Worm (Caenorhabditis elegans) whole organism, midembryonic: Measurements from ENCODE around the gene F07C4.10.

Source experiments
- T22C8.4 ChIP-seq: fragments of 200-800 bp; sonication (Bioruptor generic); IDR thresholded peaks from 2 replicates; pipeline ENCODE4 v1.3.6; 2022; ENCODE audit warnings: missing genetic modification characterization, missing compliant biosample characterization
- cog-1 ChIP-seq: sonication (generic microtip); optimal IDR thresholded peaks from 2 replicates; lab custom pipeline; 2016; ENCODE audit warnings: missing genetic modification characterization, missing compliant biosample characterization
- flt-1 ChIP-seq: fragments of 200-800 bp; sonication (Bioruptor generic); IDR thresholded peaks from 2 replicates; pipeline ENCODE4 v1.3.6; 2022; ENCODE audit warnings: missing genetic modification characterization, missing compliant biosample characterization
- klf-2 ChIP-seq: fragments of 200-800 bp; sonication (Bioruptor generic); conservative IDR thresholded peaks from 2 replicates; pipeline ENCODE4 v1.3.6; 2022; ENCODE audit warnings: missing genetic modification reagents, missing genetic modification characterization, missing compliant biosample characterization
- med-1 ChIP-seq: sonication (generic microtip); optimal IDR thresholded peaks from 2 replicates; lab custom pipeline; 2017; ENCODE audit warnings: missing genetic modification characterization, mild to moderate bottlenecking, missing compliant biosample characterization, antibody characterized with exemption, missing genetic modification reagents; ENCODE audit not compliant: insufficient read depth
- ref-1 ChIP-seq: fragments of 200-800 bp; sonication (Bioruptor generic); conservative IDR thresholded peaks from 2 replicates; pipeline ENCODE4 v1.3.6; 2022; ENCODE audit warnings: missing genetic modification reagents, missing genetic modification characterization, missing compliant biosample characterization
- tab-1 ChIP-seq: fragments of 200-800 bp; sonication (Bioruptor generic); IDR thresholded peaks from 2 replicates; pipeline ENCODE4 v1.3.6; 2022; ENCODE audit warnings: missing genetic modification characterization, missing compliant biosample characterization
- ztf-23 ChIP-seq: fragments of 200-800 bp; sonication (Bioruptor generic); IDR thresholded peaks from 2 replicates; pipeline ENCODE4 v1.3.6; 2022; ENCODE audit warnings: missing genetic modification reagents, missing genetic modification characterization, missing compliant biosample characterization
- ztf-29 ChIP-seq: fragments of 200-800 bp; sonication (Bioruptor generic); IDR thresholded peaks from 2 replicates; pipeline ENCODE4 v1.3.6; 2022; ENCODE audit warnings: missing genetic modification reagents, missing genetic modification characterization, missing compliant biosample characterization

DNA sequence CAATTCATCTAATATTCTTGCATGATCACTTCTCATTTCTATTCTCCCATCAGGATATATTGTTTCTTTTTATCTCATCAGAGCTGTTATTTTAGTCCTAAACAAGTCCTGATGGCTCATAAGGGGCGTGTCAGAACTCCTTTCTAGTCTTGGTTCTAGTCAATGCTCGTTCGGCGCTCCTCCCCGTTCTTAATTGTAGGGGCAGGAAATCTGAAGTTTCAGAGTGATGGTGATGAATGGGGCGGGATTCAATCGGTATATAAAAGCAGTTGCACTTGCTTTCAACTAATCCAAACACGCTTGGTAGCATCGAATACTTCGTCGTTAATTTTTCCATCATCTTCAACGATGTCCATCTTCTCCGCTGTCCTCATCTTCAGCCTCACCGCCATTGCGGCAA is 32.6 kb upstream of the F07C4.10 start, which contains the start of gene C12D5.4:
- TF ChIP-seq ref-1 (GFP tag; lab: Robert Waterston, UW) (no peak), tab-1 (GFP tag; lab: Robert Waterston, UW) (no peak), cog-1 (tag; lab: Kevin White, UChicago) (no peak), med-1 (GFP tag; lab: Kevin White, UChicago) (no peak), ztf-23 (GFP tag; lab: Robert Waterston, UW) (no peak), klf-2 (GFP tag; lab: Robert Waterston, UW) (no peak), flt-1 (GFP tag; lab: Robert Waterston, UW) (no peak), ztf-29 (no peak), T22C8.4 (GFP tag; lab: Robert Waterston, UW) (no peak)
